Worm (Caenorhabditis elegans): Measurements from ENCODE around the gene paqr-1.
"Not testable (repeated sequence)": the region's sequence is repeated elsewhere in the genome, so short reads cannot be mapped to it uniquely, and the experiment has no call there.

paqr-1 gene

DNA sequence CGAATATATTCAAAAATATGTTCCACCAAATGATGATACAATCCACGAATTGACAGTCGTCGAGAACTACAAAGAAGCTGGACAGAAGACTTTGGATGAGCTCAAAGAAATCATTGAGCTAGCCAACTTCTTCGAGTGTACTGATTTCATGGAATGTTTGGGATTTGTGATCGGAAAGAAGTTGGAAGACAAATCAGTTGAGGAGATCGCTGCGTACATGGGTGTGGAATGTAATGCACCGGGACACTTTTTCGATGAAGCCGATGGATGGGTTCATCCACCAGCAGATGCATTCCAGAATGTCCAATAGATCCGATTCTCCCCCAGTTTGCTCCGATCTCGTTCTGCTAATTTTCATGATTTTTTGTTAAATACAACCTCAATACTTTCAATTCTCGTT, 48.3 kb upstream of the paqr-1 start:
- TF ChIP-seq ceh-82 (tag; optimal IDR thresholded peaks at IDR 0.05) = no peak
- no peak for TF ChIP-seq pqm-1 (tag; optimal IDR thresholded peaks at IDR 0.05)

DNA sequence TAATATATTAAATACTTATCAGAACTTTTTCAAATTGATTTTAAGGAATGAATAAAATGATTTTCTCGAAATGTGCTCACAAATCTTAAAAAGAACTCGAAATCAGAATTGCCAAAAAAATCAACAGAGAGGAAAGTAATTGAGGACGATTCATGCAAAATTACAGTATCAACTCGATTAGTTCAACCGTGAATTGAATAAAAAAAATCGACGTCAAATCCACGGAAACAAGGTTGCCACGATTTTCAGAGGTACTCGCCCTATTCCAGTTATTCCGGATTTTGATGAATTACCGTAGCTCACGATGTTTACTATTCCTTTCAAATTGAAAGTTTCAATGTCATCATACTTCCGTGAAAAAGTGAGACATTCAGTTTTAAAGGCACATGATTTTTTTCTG, 47.1 kb upstream of the paqr-1 start, which contains the start of gene F15B10.3:
Gene F15B10.3 (plus strand): TSS at position 301 of the 400 bp plus-strand sequence.
- TF ChIP-seq nhr-76 (tag; optimal IDR thresholded peaks at IDR 0.05) = no peak
- TF ChIP-seq tbx-2 (tag; optimal IDR thresholded peaks at IDR 0.05) = no peak
- TF ChIP-seq mdl-1 (tag; optimal IDR thresholded peaks at IDR 0.05) = no peak
- TF ChIP-seq nhr-67 (tag; optimal IDR thresholded peaks at IDR 0.05) = no peak
- no peak for TF ChIP-seq ztf-11 (tag; optimal IDR thresholded peaks at IDR 0.05)
- no peak for TF ChIP-seq ceh-16 (tag; optimal IDR thresholded peaks at IDR 0.05)
- no peak for TF ChIP-seq nhr-12 (tag; optimal IDR thresholded peaks at IDR 0.05)
- TF ChIP-seq ceh-82 (tag; optimal IDR thresholded peaks at IDR 0.05) = no peak
- no peak for TF ChIP-seq ceh-28 (tag; optimal IDR thresholded peaks at IDR 0.05)
- no peak for TF ChIP-seq elt-3 (tag; optimal IDR thresholded peaks at IDR 0.05)
- TF ChIP-seq jun-1 (tag; optimal IDR thresholded peaks at IDR 0.05) = no peak
- no peak for TF ChIP-seq nfya-1 (tag; optimal IDR thresholded peaks at IDR 0.05; ENCODE audit: insufficient read depth)
- TF ChIP-seq sea-2 (GFP tag; optimal IDR thresholded peaks at IDR 0.05) = no peak
- no peak for TF ChIP-seq elt-1 (tag; optimal IDR thresholded peaks at IDR 0.05)
- no peak for TF ChIP-seq nhr-11 (tag; optimal IDR thresholded peaks at IDR 0.05)
- no peak for TF ChIP-seq egl-5 (tag; optimal IDR thresholded peaks at IDR 0.05)
- no peak for TF ChIP-seq ceh-9 (tag; optimal IDR thresholded peaks at IDR 0.05)
- no peak for TF ChIP-seq unc-39 (tag; optimal IDR thresholded peaks at IDR 0.05)
- no peak for TF ChIP-seq lsy-12 (tag; optimal IDR thresholded peaks at IDR 0.05)

DNA sequence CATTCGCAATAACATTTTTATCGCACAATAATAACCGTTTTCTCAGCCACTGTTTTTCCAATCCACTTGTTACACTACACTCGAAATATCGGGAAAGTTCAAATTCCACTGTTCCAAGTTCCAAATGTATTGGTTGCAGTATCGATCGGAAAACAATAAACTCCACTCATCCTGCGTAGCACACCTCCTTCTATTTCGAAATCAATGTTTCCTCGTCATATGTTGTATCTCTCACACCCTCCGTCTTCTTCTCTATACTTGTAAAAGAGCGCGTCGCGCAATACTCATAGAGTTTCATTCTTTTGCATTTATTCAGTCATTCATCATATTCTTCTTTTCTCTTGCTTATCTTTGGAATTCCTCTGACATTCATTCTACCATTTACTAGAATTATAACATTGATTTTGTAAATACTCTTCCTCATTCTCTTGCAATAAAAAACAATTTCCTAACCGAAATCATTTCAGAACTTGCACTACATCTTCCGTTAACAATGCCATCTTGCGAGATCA, 46.0 kb upstream of the paqr-1 start, which contains the start of gene sup-36:
Gene sup-36 (plus strand): TSS at position 462 of the 512 bp plus-strand sequence.
- TF ChIP-seq pha-4 (tag; optimal IDR thresholded peaks at IDR 0.05) (peak; percentile 3), nfya-1 (tag; optimal IDR thresholded peaks at IDR 0.05; ENCODE audit: insufficient read depth) (peak; percentile 40), ceh-9 (tag; optimal IDR thresholded peaks at IDR 0.05) (no peak), hmg-11 (tag; optimal IDR thresholded peaks at IDR 0.05) (peak; percentile 20), nhr-237 (tag; optimal IDR thresholded peaks at IDR 0.05) (no peak), ceh-28 (tag; optimal IDR thresholded peaks at IDR 0.05) (peak; percentile 64), aly-2 (tag; optimal IDR thresholded peaks at IDR 0.05) (no peak), nhr-28 (tag; optimal IDR thresholded peaks at IDR 0.05) (no peak)

DNA sequence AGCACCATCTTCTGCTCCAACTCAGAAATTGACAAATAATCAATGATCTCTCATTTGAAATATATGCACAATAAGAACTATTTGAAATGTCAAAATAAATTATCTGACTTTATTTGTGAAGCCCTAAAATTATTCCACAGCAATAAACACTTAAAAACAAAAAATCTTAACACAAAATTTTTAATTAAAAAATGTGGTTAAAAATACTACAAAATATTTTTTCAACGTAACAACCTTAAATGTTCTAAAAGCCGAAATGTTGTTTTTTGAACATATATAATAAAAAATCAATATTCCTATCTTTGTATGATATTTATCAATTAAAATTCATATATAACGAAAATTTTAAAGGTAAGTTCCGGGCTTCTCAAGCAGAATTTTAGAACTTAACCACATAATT, 44.2 kb upstream of the paqr-1 start, which contains the start of gene F38A5.8:
Gene F38A5.8 (plus strand): TSS at position 301 of the 400 bp plus-strand sequence.
- TF ChIP-seq zag-1 (tag; optimal IDR thresholded peaks at IDR 0.05) = no peak
- TF ChIP-seq nhr-76 (tag; optimal IDR thresholded peaks at IDR 0.05) = no peak
- no peak for TF ChIP-seq hmg-11 (tag; optimal IDR thresholded peaks at IDR 0.05)
- TF ChIP-seq nhr-77 (tag; optimal IDR thresholded peaks at IDR 0.05) = no peak

DNA sequence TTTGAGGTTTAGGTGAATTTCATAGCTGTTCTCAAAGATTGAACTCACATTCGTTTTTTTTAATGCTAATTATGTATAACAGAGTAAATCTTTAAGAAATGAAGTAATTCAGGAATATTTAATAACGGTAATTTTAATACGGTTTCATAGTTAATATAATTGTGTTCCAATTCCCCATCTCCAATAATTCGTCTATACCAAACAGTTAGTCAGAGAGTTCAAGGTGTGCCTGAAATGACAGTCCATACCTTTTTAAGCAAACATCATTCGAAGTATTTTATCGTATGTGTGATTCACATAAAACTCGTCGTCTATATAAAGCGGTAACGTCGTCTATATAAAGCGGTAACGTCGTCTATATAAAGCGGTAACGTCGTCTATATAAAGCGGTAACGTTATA, 43.5 kb upstream of the paqr-1 start, which contains the start of gene nspb-5:
Gene nspb-5 (plus strand): TSS at position 301 of the 400 bp plus-strand sequence.
- not testable (repeated sequence) for TF ChIP-seq elt-3, skn-1, egl-27 (tag; optimal IDR thresholded peaks at IDR 0.05)

DNA sequence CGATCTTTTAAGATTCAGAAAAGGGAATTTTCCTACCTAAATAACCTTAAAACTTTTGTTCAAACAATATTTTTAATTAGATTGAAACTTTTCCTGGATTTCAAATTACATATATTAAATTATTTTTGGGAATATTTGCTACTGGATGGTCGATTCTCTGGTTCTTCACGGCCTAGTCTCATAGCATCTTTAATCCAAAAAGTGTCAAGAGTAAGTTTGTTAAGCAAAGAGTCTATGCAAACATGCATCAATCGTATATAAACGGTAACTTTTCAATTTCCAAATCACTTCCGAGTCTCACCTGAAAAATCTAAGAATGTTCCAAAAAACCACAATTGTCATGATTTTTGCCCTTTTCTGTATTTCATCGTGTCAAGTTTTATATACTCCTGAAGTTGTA, 42.7 kb upstream of the paqr-1 start, which contains the start of gene nspb-4:
Gene nspb-4 (plus strand): TSS at position 301 of the 400 bp plus-strand sequence.
- TF ChIP-seq pqm-1, hmg-11, ztf-4 (tag; optimal IDR thresholded peaks at IDR 0.05): not testable (repeated sequence)

DNA sequence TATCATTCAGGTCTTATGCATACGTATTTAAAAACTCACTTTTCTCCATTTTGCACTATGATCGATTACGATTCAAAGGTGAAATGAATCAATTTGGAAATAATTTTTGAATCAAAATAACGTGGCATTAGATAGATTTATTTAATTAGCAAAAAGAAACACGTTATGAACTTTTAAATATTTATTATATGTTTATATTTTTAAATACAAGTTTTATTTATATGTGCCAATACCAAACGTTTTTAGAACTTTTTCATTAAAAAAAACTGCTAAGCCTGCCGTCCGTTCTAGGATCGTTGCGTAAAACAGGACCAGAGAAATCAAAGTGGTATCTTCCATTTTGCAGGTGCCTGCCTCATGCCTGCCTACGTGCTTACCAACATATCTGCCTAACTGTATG, 42.1 kb upstream of the paqr-1 start, which contains the start of gene F38A5.6:
Gene F38A5.6 (minus strand): TSS at position 101 of the 400 bp plus-strand sequence.
- no peak for TF ChIP-seq lin-15B (tag; optimal IDR thresholded peaks at IDR 0.05)
